Worm (Caenorhabditis elegans) whole organism, L3 larva: Measurements from ENCODE around the gene npp-21.

Source experiments
- ZK546.5 ChIP-seq: sonication (generic microtip); optimal IDR thresholded peaks from 2 replicates; lab custom pipeline; 2017; ENCODE audit warnings: missing biosample characterization, missing genetic modification characterization
- aly-2 ChIP-seq: fragments of 150-350 bp; optimal IDR thresholded peaks from 2 replicates; lab custom pipeline; 2014; ENCODE audit warnings: missing biosample characterization, missing genetic modification characterization
- ama-1 ChIP-seq: fragments of 150-350 bp; optimal IDR thresholded peaks from 2 replicates; lab custom pipeline; 2018
- ceh-28 ChIP-seq: fragments of 150-350 bp; optimal IDR thresholded peaks from 2 replicates; lab custom pipeline; 2014; ENCODE audit warnings: missing biosample characterization, missing genetic modification reagents, missing genetic modification characterization
- ceh-82 ChIP-seq: fragments of 150-350 bp; optimal IDR thresholded peaks from 2 replicates; lab custom pipeline; 2014; ENCODE audit warnings: missing biosample characterization, missing genetic modification characterization
- ceh-9 ChIP-seq: sonication (generic microtip); optimal IDR thresholded peaks from 2 replicates; lab custom pipeline; 2018; ENCODE audit warnings: missing biosample characterization, missing genetic modification characterization
- daf-12 ChIP-seq: fragments of 150-350 bp; optimal IDR thresholded peaks from 2 replicates; lab custom pipeline; 2014; ENCODE audit warnings: missing biosample characterization, missing genetic modification reagents, missing genetic modification characterization
- egl-27 ChIP-seq: sonication (generic microtip); optimal IDR thresholded peaks from 4 replicates; lab custom pipeline; 2017; ENCODE audit warnings: missing biosample characterization, missing genetic modification reagents, missing genetic modification characterization
- egl-5 ChIP-seq: fragments of 150-350 bp; optimal IDR thresholded peaks from 2 replicates; lab custom pipeline; 2017; ENCODE audit warnings: missing biosample characterization, missing genetic modification reagents, missing genetic modification characterization, inconsistent platforms
- elt-1 ChIP-seq: fragments of 150-350 bp; optimal IDR thresholded peaks from 2 replicates; lab custom pipeline; 2014; ENCODE audit warnings: missing biosample characterization, missing genetic modification characterization
- elt-2 ChIP-seq: sonication (generic microtip); optimal IDR thresholded peaks from 2 replicates; lab custom pipeline; 2016; ENCODE audit warnings: missing genetic modification reagents, mild to moderate bottlenecking, missing genetic modification characterization, missing compliant biosample characterization
- elt-3 ChIP-seq, 3 experiments: fragments of 150-350 bp in 1 of 3; sonication (generic microtip) in 2 of 3; optimal IDR thresholded peaks; 2 replicates in 2 of 3; 4 replicates in 1 of 3; lab custom pipeline; 2014 to 2017; ENCODE audit warnings: missing biosample characterization in 3 of 3, missing genetic modification characterization in 3 of 3
- eor-1 ChIP-seq, 2 experiments: fragments of 150-350 bp; optimal IDR thresholded peaks; 2 replicates each; lab custom pipeline; 2014 to 2018; ENCODE audit warnings: missing biosample characterization in 2 of 2, missing genetic modification characterization in 2 of 2
- fkh-10 ChIP-seq: sonication (generic microtip); optimal IDR thresholded peaks from 2 replicates; lab custom pipeline; 2017; ENCODE audit warnings: missing biosample characterization, missing genetic modification reagents, missing genetic modification characterization
- fkh-2 ChIP-seq: fragments of 150-350 bp; optimal IDR thresholded peaks from 2 replicates; lab custom pipeline; 2014; ENCODE audit warnings: missing biosample characterization, missing genetic modification reagents, missing genetic modification characterization
- fos-1 ChIP-seq: fragments of 150-350 bp; optimal IDR thresholded peaks from 2 replicates; lab custom pipeline; 2014; ENCODE audit warnings: missing biosample characterization, missing genetic modification characterization
- hmg-11 ChIP-seq: sonication (generic microtip); optimal IDR thresholded peaks from 2 replicates; lab custom pipeline; 2016; ENCODE audit warnings: missing genetic modification characterization, missing compliant biosample characterization
- jun-1 ChIP-seq: fragments of 150-350 bp; optimal IDR thresholded peaks from 2 replicates; lab custom pipeline; 2014; ENCODE audit warnings: missing biosample characterization, missing genetic modification reagents, missing genetic modification characterization
- lin-15B ChIP-seq: fragments of 150-350 bp; optimal IDR thresholded peaks from 2 replicates; lab custom pipeline; 2014; ENCODE audit warnings: missing biosample characterization, missing genetic modification characterization
- lin-39 ChIP-seq: fragments of 150-350 bp; optimal IDR thresholded peaks from 2 replicates; lab custom pipeline; 2018; ENCODE audit warnings: missing biosample characterization, missing genetic modification reagents, missing genetic modification characterization
- lsy-12 ChIP-seq: sonication (generic microtip); optimal IDR thresholded peaks from 2 replicates; lab custom pipeline; 2016; ENCODE audit warnings: mild to moderate bottlenecking, missing genetic modification characterization, missing compliant biosample characterization
- mdl-1 ChIP-seq: fragments of 150-350 bp; optimal IDR thresholded peaks from 2 replicates; lab custom pipeline; 2014; ENCODE audit warnings: missing biosample characterization, missing genetic modification characterization
- mml-1 ChIP-seq: fragments of 150-350 bp; sonication (generic microtip); optimal IDR thresholded peaks from 3 replicates; lab custom pipeline; 2014; ENCODE audit warnings: missing biosample characterization, missing genetic modification characterization
- nhr-11 ChIP-seq: fragments of 150-350 bp; optimal IDR thresholded peaks from 2 replicates; lab custom pipeline; 2014; ENCODE audit warnings: missing biosample characterization, missing genetic modification characterization
- nhr-12 ChIP-seq: fragments of 150-350 bp; optimal IDR thresholded peaks from 2 replicates; lab custom pipeline; 2014; ENCODE audit warnings: missing biosample characterization, missing genetic modification characterization
- nhr-237 ChIP-seq: fragments of 150-350 bp; optimal IDR thresholded peaks from 2 replicates; lab custom pipeline; 2014; ENCODE audit warnings: missing biosample characterization, missing genetic modification characterization
- nhr-25 ChIP-seq: sonication (generic microtip); optimal IDR thresholded peaks from 2 replicates; lab custom pipeline; 2017; ENCODE audit warnings: missing biosample characterization, missing genetic modification characterization
- nhr-43 ChIP-seq: sonication (generic microtip); optimal IDR thresholded peaks from 2 replicates; lab custom pipeline; 2016; ENCODE audit warnings: mild to moderate bottlenecking, missing genetic modification characterization, missing compliant biosample characterization; ENCODE audit not compliant: poor library complexity, severe bottlenecking
- pha-4 ChIP-seq: fragments of 150-350 bp; optimal IDR thresholded peaks from 2 replicates; lab custom pipeline; 2014; ENCODE audit warnings: missing biosample characterization, missing genetic modification reagents, missing genetic modification characterization
- pqm-1 ChIP-seq: fragments of 150-350 bp; optimal IDR thresholded peaks from 2 replicates; lab custom pipeline; 2017; ENCODE audit warnings: missing biosample characterization, missing genetic modification characterization, inconsistent platforms
- sea-2 ChIP-seq: fragments of 150-350 bp; sonication (generic microtip); optimal IDR thresholded peaks from 4 replicates; lab custom pipeline; 2014; ENCODE audit warnings: missing biosample characterization, missing genetic modification reagents, missing genetic modification characterization
- skn-1 ChIP-seq: fragments of 150-350 bp; optimal IDR thresholded peaks from 2 replicates; lab custom pipeline; 2014; ENCODE audit warnings: missing biosample characterization, missing genetic modification characterization
- tbx-2 ChIP-seq: sonication (generic microtip); optimal IDR thresholded peaks from 2 replicates; lab custom pipeline; 2016; ENCODE audit warnings: mild to moderate bottlenecking, missing genetic modification characterization, missing compliant biosample characterization
- unc-39 ChIP-seq: sonication (generic microtip); optimal IDR thresholded peaks from 4 replicates; lab custom pipeline; 2017; ENCODE audit warnings: missing biosample characterization, missing genetic modification characterization
- unc-62 ChIP-seq: fragments of 150-350 bp; sonication (generic microtip); optimal IDR thresholded peaks from 4 replicates; lab custom pipeline; 2014; ENCODE audit warnings: missing biosample characterization, missing genetic modification reagents, missing genetic modification characterization
- ztf-11 ChIP-seq: fragments of 150-350 bp; optimal IDR thresholded peaks from 2 replicates; lab custom pipeline; 2014; ENCODE audit warnings: missing biosample characterization, missing genetic modification characterization
- ztf-4 ChIP-seq: fragments of 150-350 bp; optimal IDR thresholded peaks from 2 replicates; lab custom pipeline; 2014; ENCODE audit warnings: missing biosample characterization, missing genetic modification characterization

Gene npp-21

DNA sequence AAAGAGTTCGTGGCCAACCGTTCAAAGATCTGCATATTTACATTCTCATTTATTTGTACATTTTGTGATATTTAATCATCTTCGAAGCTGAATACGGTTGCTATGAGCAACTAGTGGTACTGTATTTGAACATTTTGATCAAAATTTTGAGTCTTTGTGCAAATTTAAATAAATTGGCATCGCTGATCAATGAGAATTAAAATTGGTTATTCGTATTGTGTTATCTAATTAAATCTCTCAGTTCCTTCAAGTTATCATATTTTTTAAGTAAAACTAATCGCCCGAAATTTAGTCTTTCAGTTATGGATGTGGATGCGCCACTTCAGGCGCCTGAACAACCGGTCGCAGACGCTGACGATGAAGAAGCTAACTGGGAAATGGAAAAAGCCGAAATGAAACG, at the start of gene npp-21:
npp-21 (plus strand) TSS at position 301 of the 400 bp plus-strand sequence.
- TF ChIP-seq aly-2 (tag; lab: Kevin White, UChicago) (no peak), fkh-10 (no peak), ztf-11 (tag; lab: Kevin White, UChicago) (no peak), elt-2 (no peak), lsy-12 (tag; lab: Kevin White, UChicago) (no peak), sea-2 (GFP tag; lab: Kevin White, UChicago) (no peak), pha-4 (no peak), elt-1 (tag; lab: Kevin White, UChicago) (no peak), nhr-43 (tag; lab: Kevin White, UChicago) (no peak), eor-1 (tag; optimal IDR thresholded peaks at IDR 0.05; lab: Kevin White, UChicago) (no peak), ceh-9 (tag; lab: Kevin White, UChicago) (no peak), nhr-12 (no peak), fkh-2 (tag; lab: Kevin White, UChicago) (no peak), ceh-28 (tag; lab: Kevin White, UChicago) (no peak), ZK546.5 (tag; lab: Kevin White, UChicago) (no peak), hmg-11 (tag; lab: Kevin White, UChicago) (no peak)
- TF ChIP-seq, all 47 proteins: peak for 0

- no peak for TF ChIP-seq ztf-4 (tag; lab: Kevin White, UChicago)
- no peak for TF ChIP-seq hmg-11 (tag; lab: Kevin White, UChicago)
- TF ChIP-seq fkh-2 (tag; lab: Kevin White, UChicago) = no peak
- no peak for TF ChIP-seq ceh-28 (tag; lab: Kevin White, UChicago)
- TF ChIP-seq egl-5 (tag; lab: Kevin White, UChicago) = no peak
- TF ChIP-seq egl-27 (tag; lab: Kevin White, UChicago) = no peak
- TF ChIP-seq unc-62 = no peak
- TF ChIP-seq mdl-1 = no peak
- no peak for TF ChIP-seq fkh-10
- TF ChIP-seq lin-39 (tag; lab: Kevin White, UChicago) = no peak
- TF ChIP-seq nhr-237 (tag; lab: Kevin White, UChicago) = no peak
- TF ChIP-seq skn-1 (tag; lab: Kevin White, UChicago) = no peak
- no peak for TF ChIP-seq nhr-25 (tag; lab: Kevin White, UChicago)
- TF ChIP-seq nhr-11 (tag; lab: Kevin White, UChicago) = no peak
- no peak for TF ChIP-seq ceh-82 (tag; lab: Kevin White, UChicago)
- TF ChIP-seq daf-12 (tag; lab: Kevin White, UChicago) = no peak
- TF ChIP-seq elt-2 = no peak
- TF ChIP-seq fos-1 (tag; lab: Kevin White, UChicago) = no peak
- no peak for TF ChIP-seq lsy-12 (tag; lab: Kevin White, UChicago)
- no peak for TF ChIP-seq tbx-2 (tag; lab: Kevin White, UChicago)
- TF ChIP-seq, all 47 proteins: peak for 0
These were observed 45.7 kb upstream of the npp-21 start, which contains the start of gene ZK1290.10 for ce11 chrII:7553806-7554205. Gene ZK1290.10 (minus strand): TSS chrII:7553906.

- TF ChIP-seq pha-4 = peak; percentile 55
- peak; percentile 84 for TF ChIP-seq jun-1 (tag; lab: Kevin White, UChicago)
- no peak for TF ChIP-seq mdl-1
- no peak for TF ChIP-seq ceh-82 (tag; lab: Kevin White, UChicago)
- TF ChIP-seq egl-5 (tag; lab: Kevin White, UChicago) = no peak
- TF ChIP-seq nhr-25 (tag; lab: Kevin White, UChicago) = peak; percentile 81
- TF ChIP-seq pqm-1 = peak; percentile 79
- peak; percentile 98 for TF ChIP-seq elt-2
These were observed 44.7 kb upstream of the npp-21 start for ce11 chrII:7554716-7555247.

ce11 chrII:7555454-7555853, 44.0 kb upstream of the npp-21 start, which contains the start of gene ZK1290.14:
Gene ZK1290.14 (minus strand): TSS chrII:7555592.
- TF ChIP-seq unc-39 (tag; lab: Kevin White, UChicago) = no peak
- no peak for TF ChIP-seq ceh-9 (tag; lab: Kevin White, UChicago)
- no peak for TF ChIP-seq lin-15B (tag; lab: Kevin White, UChicago)
- TF ChIP-seq egl-27 (tag; lab: Kevin White, UChicago) = no peak
- no peak for TF ChIP-seq daf-12 (tag; lab: Kevin White, UChicago)
- TF ChIP-seq mml-1 = no peak
- TF ChIP-seq nhr-12 = no peak
- no peak for TF ChIP-seq elt-3 (tag; optimal IDR thresholded peaks at IDR 0.05; lab: Kevin White, UChicago)
- no peak for TF ChIP-seq tbx-2 (tag; lab: Kevin White, UChicago)
- no peak for TF ChIP-seq elt-2
- no peak for TF ChIP-seq mdl-1
- TF ChIP-seq fkh-2 (tag; lab: Kevin White, UChicago) = no peak
- TF ChIP-seq elt-1 (tag; lab: Kevin White, UChicago) = no peak
- no peak for TF ChIP-seq nhr-25 (tag; lab: Kevin White, UChicago)
- TF ChIP-seq hmg-11 (tag; lab: Kevin White, UChicago) = no peak
- TF ChIP-seq ama-1 = no peak
- no peak for TF ChIP-seq pha-4
- no peak for TF ChIP-seq nhr-43 (tag; lab: Kevin White, UChicago)
